Worm (Caenorhabditis elegans) whole organism, L3 larva: ENCODE results near the gene mccc-1.
A peak's percentile ranks its signal among the peaks of the same experiment; 100 is the strongest.

Experiments
- ZK546.5 ChIP-seq: sonication (generic microtip); optimal IDR thresholded peaks from 2 replicates; lab custom pipeline; 2017; ENCODE audit warnings: missing biosample characterization, missing genetic modification characterization
- ama-1 ChIP-seq: fragments of 150-350 bp; optimal IDR thresholded peaks from 2 replicates; lab custom pipeline; 2018
- ceh-82 ChIP-seq: fragments of 150-350 bp; optimal IDR thresholded peaks from 2 replicates; lab custom pipeline; 2014; ENCODE audit warnings: missing biosample characterization, missing genetic modification characterization
- egl-27 ChIP-seq: sonication (generic microtip); optimal IDR thresholded peaks from 4 replicates; lab custom pipeline; 2017; ENCODE audit warnings: missing biosample characterization, missing genetic modification reagents, missing genetic modification characterization
- elt-2 ChIP-seq: sonication (generic microtip); optimal IDR thresholded peaks from 2 replicates; lab custom pipeline; 2016; ENCODE audit warnings: missing genetic modification reagents, mild to moderate bottlenecking, missing genetic modification characterization, missing compliant biosample characterization
- eor-1 ChIP-seq, 2 experiments: fragments of 150-350 bp; optimal IDR thresholded peaks; 2 replicates each; lab custom pipeline; 2014 to 2018; ENCODE audit warnings: missing biosample characterization in 2 of 2, missing genetic modification characterization in 2 of 2
- fkh-10 ChIP-seq: sonication (generic microtip); optimal IDR thresholded peaks from 2 replicates; lab custom pipeline; 2017; ENCODE audit warnings: missing biosample characterization, missing genetic modification reagents, missing genetic modification characterization
- nfya-1 ChIP-seq: sonication (generic microtip); optimal IDR thresholded peaks from 2 replicates; lab custom pipeline; 2017; ENCODE audit warnings: missing genetic modification characterization, mild to moderate bottlenecking, missing compliant biosample characterization, antibody characterized with exemption, moderate library complexity; ENCODE audit not compliant: insufficient read depth
- nhr-11 ChIP-seq: fragments of 150-350 bp; optimal IDR thresholded peaks from 2 replicates; lab custom pipeline; 2014; ENCODE audit warnings: missing biosample characterization, missing genetic modification characterization
- nhr-237 ChIP-seq: fragments of 150-350 bp; optimal IDR thresholded peaks from 2 replicates; lab custom pipeline; 2014; ENCODE audit warnings: missing biosample characterization, missing genetic modification characterization
- nhr-28 ChIP-seq: fragments of 150-350 bp; optimal IDR thresholded peaks from 2 replicates; lab custom pipeline; 2014; ENCODE audit warnings: missing biosample characterization, missing genetic modification characterization
- pha-4 ChIP-seq: fragments of 150-350 bp; optimal IDR thresholded peaks from 2 replicates; lab custom pipeline; 2014; ENCODE audit warnings: missing biosample characterization, missing genetic modification reagents, missing genetic modification characterization
- snpc-4 ChIP-seq: fragments of 150-350 bp; optimal IDR thresholded peaks from 2 replicates; lab custom pipeline; 2014; ENCODE audit warnings: missing biosample characterization, missing genetic modification characterization
- ztf-4 ChIP-seq: fragments of 150-350 bp; optimal IDR thresholded peaks from 2 replicates; lab custom pipeline; 2014; ENCODE audit warnings: missing biosample characterization, missing genetic modification characterization

ce11 chrIV:9867915-9868314, 16.5 kb upstream of the mccc-1 start:
- TF ChIP-seq ZK546.5 (tag; lab: Kevin White, UChicago) (no peak), fkh-10 (no peak), nfya-1 (tag; lab: Kevin White, UChicago) (peak; percentile 29), pha-4 (tag; lab: Kevin White, UChicago) (no peak), egl-27 (no peak), ama-1 (lab: Kevin White, UChicago) (no peak), nhr-237 (tag; lab: Kevin White, UChicago) (no peak), nhr-28 (tag; lab: Kevin White, UChicago) (no peak), elt-2 (tag; lab: Kevin White, UChicago) (no peak), snpc-4 (no peak), nhr-11 (no peak), ztf-4 (tag; lab: Kevin White, UChicago) (peak; percentile 77), ceh-82 (tag; lab: Kevin White, UChicago) (no peak), eor-1 (tag; optimal IDR thresholded peaks at IDR 0.05; lab: Kevin White, UChicago) (no peak)
